Fruit fly (Drosophila melanogaster): Measurements from ENCODE around the gene CG10337.

dm6 chr2L:19508361-19508918 is 38.3 kb downstream of the CG10337 start, which contains the start of gene cyst:
- TF ChIP-seq tai (GFP tag; optimal IDR thresholded peaks at IDR 0.05) (no peak), Hr78 (GFP tag; optimal IDR thresholded peaks at IDR 0.05) (no peak), ey (GFP tag; optimal IDR thresholded peaks at IDR 0.05) (peak; percentile 42), dl (GFP tag; optimal IDR thresholded peaks at IDR 0.05; ENCODE audit: insufficient read depth in 1 of 2, partially characterized antibody in 2 of 2) (no peak), Abd-B (GFP tag; optimal IDR thresholded peaks at IDR 0.05) (no peak), Dfd (GFP tag; optimal IDR thresholded peaks at IDR 0.05) (no peak), CG32264 (GFP tag; optimal IDR thresholded peaks at IDR 0.05) (peak; percentile 13), dmrt93B (GFP tag; optimal IDR thresholded peaks at IDR 0.05) (no peak), sage (GFP tag; optimal IDR thresholded peaks at IDR 0.05) (no peak)
